Worm (Caenorhabditis elegans) whole organism, mixed stage, embryonic: ENCODE data around the gene T11F8.4.

ENCODE experiments used
- mep-1 ChIP-seq: fragments of 150-350 bp; optimal IDR thresholded peaks from 2 replicates; lab custom pipeline; 2017; ENCODE audit warnings: missing biosample characterization, missing genetic modification reagents, missing genetic modification characterization, inconsistent platforms
- nhr-237 ChIP-seq: fragments of 150-350 bp; optimal IDR thresholded peaks from 2 replicates; lab custom pipeline; 2014; ENCODE audit warnings: missing biosample characterization, missing genetic modification characterization

DNA sequence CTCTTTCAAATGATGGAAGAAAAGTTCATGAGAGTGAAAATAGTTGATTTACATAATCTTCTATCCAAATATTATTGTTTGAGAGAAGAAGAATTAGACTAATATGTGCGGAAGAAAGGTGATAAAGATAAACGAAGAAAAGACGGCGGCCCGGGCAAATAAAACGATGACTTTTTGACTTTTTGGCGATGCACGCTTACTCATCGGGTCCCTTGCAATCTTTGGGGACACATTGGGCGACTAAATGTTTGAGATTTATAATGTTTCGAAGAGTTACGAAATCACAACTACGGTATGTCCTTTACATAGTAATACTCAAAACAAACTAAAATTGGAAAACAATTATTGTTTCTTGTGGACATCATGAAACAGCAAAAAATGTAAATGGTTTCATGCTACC is 38.4 kb upstream of the T11F8.4 start:
- TF ChIP-seq mep-1 (tag; lab: Kevin White, UChicago) (no peak), nhr-237 (tag; lab: Kevin White, UChicago) (no peak)
